Worm (Caenorhabditis elegans): Measurements from ENCODE around the gene F42A6.2.

ce11 chrIV:3298300-3298699 is 43.0 kb upstream of the F42A6.2 start, which contains the start of gene W08E12.6:
- TF ChIP-seq B0310.2 (tag; optimal IDR thresholded peaks at IDR 0.05) = no peak
- TF ChIP-seq tbx-37 (GFP tag; conservative IDR thresholded peaks at IDR 0.05) = no peak
- no peak for TF ChIP-seq ama-1 (optimal IDR thresholded peaks at IDR 0.05)
- TF ChIP-seq aly-1 (tag; optimal IDR thresholded peaks at IDR 0.05) = no peak
- no peak for TF ChIP-seq F13C5.2 (tag; optimal IDR thresholded peaks at IDR 0.05)
- no peak for TF ChIP-seq ceh-13 (GFP tag; optimal IDR thresholded peaks at IDR 0.05)
- no peak for TF ChIP-seq flt-1 (GFP tag; IDR thresholded peaks at IDR 0.05)

All from whole organism, early embryonic.